Worm (Caenorhabditis elegans) whole organism, young adult: ENCODE measurements around the gene sec-61.A.
"Not testable (repeated sequence)": the region's sequence is repeated elsewhere in the genome, so short reads cannot be mapped to it uniquely, and the experiment has no call there.

ENCODE experiments used
- B0035.1 ChIP-seq: sonication (generic microtip); optimal IDR thresholded peaks from 2 replicates; lab custom pipeline; 2016; ENCODE audit warnings: missing genetic modification characterization, mild to moderate bottlenecking, missing compliant biosample characterization, missing genotype, missing genetic modification reagents
- D2030.7 ChIP-seq: fragments of 200-800 bp; sonication (Bioruptor generic); IDR thresholded peaks from 2 replicates; pipeline ENCODE4 v1.3.6; 2022; ENCODE audit warnings: missing genetic modification reagents, missing genetic modification characterization, missing compliant biosample characterization
- F10E7.11 ChIP-seq: sonication (generic microtip); optimal IDR thresholded peaks from 2 replicates; lab custom pipeline; 2017; ENCODE audit warnings: mild to moderate bottlenecking, missing genetic modification characterization, moderate library complexity, missing compliant biosample characterization
- F22D6.2 ChIP-seq: sonication (generic microtip); optimal IDR thresholded peaks from 2 replicates; lab custom pipeline; 2016; ENCODE audit warnings: mild to moderate bottlenecking, missing genetic modification characterization, missing compliant biosample characterization
- F33H1.4 ChIP-seq: fragments of 200-800 bp; sonication (Bioruptor generic); IDR thresholded peaks from 2 replicates; pipeline ENCODE4 v1.3.6; 2022; ENCODE audit warnings: missing genetic modification reagents, missing genetic modification characterization, missing compliant biosample characterization
- F39B2.1 ChIP-seq: fragments of 200-800 bp; sonication (Bioruptor generic); IDR thresholded peaks from 2 replicates; pipeline ENCODE4 v1.3.6; 2022; ENCODE audit warnings: missing genetic modification reagents, missing genetic modification characterization, missing compliant biosample characterization
- Y53F4B.3 ChIP-seq: fragments of 200-800 bp; sonication (Bioruptor generic); IDR thresholded peaks from 2 replicates; pipeline ENCODE4 v1.3.6; 2022; ENCODE audit warnings: missing genetic modification reagents, missing genetic modification characterization, missing compliant biosample characterization
- Y79H2A.3 ChIP-seq: fragments of 200-800 bp; sonication (Bioruptor generic); conservative IDR thresholded peaks from 2 replicates; pipeline ENCODE4 v1.3.6; 2022; ENCODE audit warnings: missing genetic modification reagents, missing genetic modification characterization, missing compliant biosample characterization
- ZK185.1 ChIP-seq: sonication (generic microtip); optimal IDR thresholded peaks from 2 replicates; lab custom pipeline; 2016; ENCODE audit warnings: mild to moderate bottlenecking, missing genetic modification characterization, missing compliant biosample characterization; ENCODE audit not compliant: poor library complexity, severe bottlenecking
- atf-7 ChIP-seq: sonication (generic microtip); optimal IDR thresholded peaks from 2 replicates; lab custom pipeline; 2017; ENCODE audit warnings: mild to moderate bottlenecking, missing genetic modification characterization, missing compliant biosample characterization
- athp-1 ChIP-seq: sonication (generic microtip); optimal IDR thresholded peaks from 2 replicates; lab custom pipeline; 2017; ENCODE audit warnings: mild to moderate bottlenecking, missing genetic modification characterization, missing compliant biosample characterization
- attf-6 ChIP-seq: fragments of 200-800 bp; sonication (Bioruptor generic); IDR thresholded peaks from 2 replicates; pipeline ENCODE4 v1.3.6; 2022; ENCODE audit warnings: missing genetic modification reagents, missing genetic modification characterization, missing compliant biosample characterization
- cebp-1 ChIP-seq, 2 experiments: fragments of 200-800 bp in 1 of 2; sonication (Bioruptor generic) in 1 of 2; sonication (generic microtip) in 1 of 2; IDR thresholded peaks in 1 of 2; optimal IDR thresholded peaks in 1 of 2; 2 replicates each; pipeline versions ENCODE4 v1.3.6 to Lab custom; 2017 to 2022; ENCODE audit warnings: missing compliant biosample characterization in 2 of 2, missing genetic modification characterization in 2 of 2, mild to moderate bottlenecking in 1 of 2, missing genetic modification reagents in 1 of 2, moderate library complexity in 1 of 2
- dpff-1 ChIP-seq: sonication (generic microtip); optimal IDR thresholded peaks from 2 replicates; lab custom pipeline; 2017; ENCODE audit warnings: mild to moderate bottlenecking, missing genetic modification characterization, missing compliant biosample characterization
- efl-1 ChIP-seq: fragments of 150-350 bp; optimal IDR thresholded peaks from 2 replicates; lab custom pipeline; 2014; ENCODE audit warnings: missing biosample characterization, missing genetic modification reagents, missing genetic modification characterization
- egrh-3 ChIP-seq: fragments of 200-800 bp; sonication (Bioruptor generic); IDR thresholded peaks from 2 replicates; pipeline ENCODE4 v1.3.6; 2022; ENCODE audit warnings: missing genetic modification reagents, missing genetic modification characterization, missing compliant biosample characterization
- fkh-3 ChIP-seq: sonication (generic microtip); optimal IDR thresholded peaks from 2 replicates; lab custom pipeline; 2016; ENCODE audit warnings: mild to moderate bottlenecking, missing genetic modification characterization, missing compliant biosample characterization
- hlh-12 ChIP-seq: sonication (generic microtip); optimal IDR thresholded peaks from 2 replicates; lab custom pipeline; 2016; ENCODE audit warnings: missing genetic modification characterization, missing compliant biosample characterization
- hmg-1.2 ChIP-seq: fragments of 200-800 bp; sonication (Bioruptor generic); IDR thresholded peaks from 2 replicates; pipeline ENCODE4 v1.3.6; 2022; ENCODE audit warnings: missing genetic modification reagents, missing genetic modification characterization, missing compliant biosample characterization
- hmg-20 ChIP-seq: fragments of 200-800 bp; sonication (Bioruptor generic); IDR thresholded peaks from 2 replicates; pipeline ENCODE4 v1.3.6; 2022; ENCODE audit warnings: missing genetic modification reagents, missing genetic modification characterization, missing compliant biosample characterization
- lag-1 ChIP-seq: fragments of 200-800 bp; sonication (Bioruptor generic); IDR thresholded peaks from 2 replicates; pipeline ENCODE4 v1.3.6; 2022; ENCODE audit warnings: missing genetic modification reagents, missing genetic modification characterization, missing compliant biosample characterization
- lin-54 ChIP-seq: fragments of 200-800 bp; sonication (Bioruptor generic); optimal IDR thresholded peaks from 2 replicates; lab custom pipeline; 2018; ENCODE audit warnings: mild to moderate bottlenecking, missing genetic modification characterization, missing compliant biosample characterization
- madf-3 ChIP-seq: fragments of 200-800 bp; sonication (Bioruptor generic); IDR thresholded peaks from 2 replicates; pipeline ENCODE4 v1.3.6; 2022; ENCODE audit warnings: missing genetic modification reagents, missing genetic modification characterization, missing compliant biosample characterization
- mcd-1 ChIP-seq: fragments of 200-800 bp; sonication (Bioruptor generic); IDR thresholded peaks from 2 replicates; pipeline ENCODE4 v1.3.6; 2022; ENCODE audit warnings: missing genetic modification reagents, missing genetic modification characterization, missing compliant biosample characterization
- nfya-1 ChIP-seq: sonication (generic microtip); optimal IDR thresholded peaks from 2 replicates; lab custom pipeline; 2017; ENCODE audit warnings: antibody characterized with exemption, missing compliant biosample characterization, missing genetic modification characterization, borderline replicate concordance; ENCODE audit not compliant: insufficient read depth
- nhr-90 ChIP-seq: sonication (generic microtip); optimal IDR thresholded peaks from 2 replicates; lab custom pipeline; 2016; ENCODE audit warnings: missing genotype, mild to moderate bottlenecking, missing genetic modification characterization, missing compliant biosample characterization
- rcor-1 ChIP-seq: fragments of 200-800 bp; sonication (Bioruptor generic); IDR thresholded peaks from 2 replicates; pipeline ENCODE4 v1.3.6; 2022; ENCODE audit warnings: missing genetic modification reagents, missing genetic modification characterization, missing compliant biosample characterization
- repo-1 ChIP-seq: sonication (generic microtip); optimal IDR thresholded peaks from 2 replicates; lab custom pipeline; 2017; ENCODE audit warnings: mild to moderate bottlenecking, missing genetic modification characterization, missing compliant biosample characterization
- sdz-38 ChIP-seq: sonication (generic microtip); optimal IDR thresholded peaks from 2 replicates; lab custom pipeline; 2016; ENCODE audit warnings: missing genotype, missing genetic modification characterization, missing compliant biosample characterization
- snpc-1.1 ChIP-seq: sonication (generic microtip); optimal IDR thresholded peaks from 2 replicates; lab custom pipeline; 2017; ENCODE audit warnings: missing genetic modification characterization, mild to moderate bottlenecking, missing compliant biosample characterization, antibody characterized with exemption, moderate library complexity, missing genotype, missing genetic modification reagents; ENCODE audit not compliant: insufficient read depth
- snpc-3.4 ChIP-seq: sonication (generic microtip); optimal IDR thresholded peaks from 2 replicates; lab custom pipeline; 2017; ENCODE audit warnings: missing genetic modification characterization, mild to moderate bottlenecking, missing compliant biosample characterization, antibody characterized with exemption, moderate library complexity, missing genotype, missing genetic modification reagents
- snpc-4 ChIP-seq, 5 experiments: fragments of 150-350 bp in 1 of 5; sonication (generic microtip) in 4 of 5; optimal IDR thresholded peaks; 2 replicates each; lab custom pipeline; 2014 to 2018; ENCODE audit warnings: missing genetic modification characterization in 5 of 5, missing biosample characterization in 3 of 5, antibody characterized with exemption in 2 of 5, mild to moderate bottlenecking in 2 of 5, missing compliant biosample characterization in 2 of 5, missing genotype in 2 of 5, moderate library complexity in 2 of 5, missing genetic modification reagents in 1 of 5
- somi-1 ChIP-seq: fragments of 200-800 bp; sonication (Bioruptor generic); optimal IDR thresholded peaks from 2 replicates; lab custom pipeline; 2018; ENCODE audit warnings: mild to moderate bottlenecking, missing genetic modification characterization, missing compliant biosample characterization
- tbx-9 ChIP-seq: sonication (generic microtip); optimal IDR thresholded peaks from 2 replicates; lab custom pipeline; 2016; ENCODE audit warnings: borderline replicate concordance, missing genetic modification characterization, inconsistent platforms, missing compliant biosample characterization
- zfh-2 ChIP-seq: fragments of 200-800 bp; sonication (Bioruptor generic); conservative IDR thresholded peaks from 2 replicates; pipeline ENCODE4 v1.3.6; 2022; ENCODE audit warnings: missing genetic modification reagents, missing genetic modification characterization, missing compliant biosample characterization
- ztf-18 ChIP-seq: sonication (generic microtip); optimal IDR thresholded peaks from 2 replicates; lab custom pipeline; 2016; ENCODE audit warnings: missing genotype, mild to moderate bottlenecking, missing genetic modification characterization, missing compliant biosample characterization

The sec-61.A gene

ce11 chrIV:14774454-14774853, 50.6 kb downstream of the sec-61.A start, which contains the start of gene Y57G11C.51:
Y57G11C.51 (minus strand) TSS chrIV:14774554.
- not testable (repeated sequence) for TF ChIP-seq snpc-4 (GFP tag; optimal IDR thresholded peaks at IDR 0.05; lab: Kevin White, UChicago)
- peak in 1 of 4 experiments; percentile 40 for TF ChIP-seq snpc-4 (tag; optimal IDR thresholded peaks at IDR 0.05; lab: Kevin White, UChicago)

DNA sequence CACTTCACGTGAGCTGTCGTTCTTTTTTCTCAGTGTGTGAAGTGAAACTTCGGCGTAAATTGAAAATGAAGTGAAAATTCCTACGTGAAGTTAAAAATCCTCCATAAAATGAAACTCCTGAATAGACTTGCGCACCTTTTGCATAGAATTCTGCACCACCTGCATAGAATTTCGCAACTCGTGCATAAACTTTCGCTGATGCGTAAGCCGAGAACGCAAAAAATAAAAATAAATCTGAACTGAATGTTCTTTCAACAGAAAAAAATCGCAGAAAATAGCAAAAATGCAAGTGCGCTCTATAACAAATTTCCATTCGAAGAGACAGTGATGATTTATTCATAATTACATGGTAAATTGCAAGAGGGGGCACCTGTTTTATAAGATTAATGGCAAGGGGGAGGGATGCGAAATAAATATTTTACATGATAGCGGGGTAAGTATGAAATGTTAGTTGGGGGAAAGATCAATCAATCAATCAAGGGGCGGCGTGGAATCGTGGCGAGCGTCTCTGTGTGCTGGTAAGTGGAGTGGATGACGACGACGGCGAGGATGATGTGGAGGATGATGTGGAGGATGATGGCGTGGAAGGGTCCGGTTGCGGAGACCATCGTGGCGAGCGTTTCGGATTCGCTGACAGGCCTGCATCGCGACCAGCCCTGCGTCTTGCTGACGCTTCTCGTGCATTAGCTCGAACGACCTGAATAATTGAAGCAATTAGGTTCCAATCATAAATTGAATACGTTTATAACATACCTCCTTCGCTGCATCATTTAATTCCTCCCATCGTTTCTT, 51.6 kb downstream of the sec-61.A start, which contains the start of gene Y57G11C.36:
Y57G11C.36 (minus strand) TSS at position 502 of the 792 bp plus-strand sequence.
- TF ChIP-seq madf-3 (GFP tag; lab: Robert Waterston, UW): no peak
- TF ChIP-seq somi-1 (GFP tag; lab: Kevin White, UChicago): no peak
- TF ChIP-seq athp-1 (tag; lab: Kevin White, UChicago): no peak
- peak; percentile 72 for TF ChIP-seq attf-6
- no peak for TF ChIP-seq efl-1 (GFP tag; lab: Kevin White, UChicago)
- TF ChIP-seq repo-1 (tag; lab: Kevin White, UChicago): no peak
- no peak for TF ChIP-seq ztf-18 (tag; lab: Kevin White, UChicago)
- TF ChIP-seq hlh-12: no peak
- TF ChIP-seq atf-7: no peak
- TF ChIP-seq nfya-1 (tag; lab: Kevin White, UChicago): no peak
- TF ChIP-seq Y53F4B.3 (GFP tag; lab: Robert Waterston, UW): no peak
- TF ChIP-seq B0035.1 (tag; lab: Kevin White, UChicago): no peak
- TF ChIP-seq lag-1 (GFP tag; lab: Robert Waterston, UW): no peak
- no peak for TF ChIP-seq dpff-1 (tag; lab: Kevin White, UChicago)
- TF ChIP-seq hmg-20 (GFP tag; lab: Robert Waterston, UW): no peak
- no peak for TF ChIP-seq F10E7.11 (tag; lab: Kevin White, UChicago)
- TF ChIP-seq mcd-1: no peak
- peak; percentile 17 for TF ChIP-seq snpc-3.4
- no peak for TF ChIP-seq rcor-1 (GFP tag; lab: Robert Waterston, UW)
- no peak for TF ChIP-seq sdz-38 (tag; lab: Kevin White, UChicago)
- TF ChIP-seq D2030.7 (GFP tag; lab: Robert Waterston, UW): no peak
- TF ChIP-seq F33H1.4 (GFP tag; lab: Robert Waterston, UW): no peak
- no peak for TF ChIP-seq Y79H2A.3 (GFP tag; lab: Robert Waterston, UW)
- peak; percentile 67 for TF ChIP-seq zfh-2 (GFP tag; lab: Robert Waterston, UW)
- TF ChIP-seq F39B2.1 (GFP tag; lab: Robert Waterston, UW): no peak
- TF ChIP-seq ZK185.1 (tag; lab: Kevin White, UChicago): no peak
- no peak for TF ChIP-seq snpc-4 (GFP tag; optimal IDR thresholded peaks at IDR 0.05; lab: Kevin White, UChicago)
- TF ChIP-seq snpc-4 (tag; optimal IDR thresholded peaks at IDR 0.05; lab: Kevin White, UChicago): peak in 1 of 4 experiments; percentile 83
- peak; percentile 45; the same call in 1 of the 2 replicates for TF ChIP-seq egrh-3 (GFP tag; lab: Robert Waterston, UW)
- TF ChIP-seq tbx-9 (tag; lab: Kevin White, UChicago): no peak
- TF ChIP-seq cebp-1 (GFP tag; IDR thresholded peaks at IDR 0.05; lab: Robert Waterston, UW): no peak
- peak; percentile 50 for TF ChIP-seq cebp-1 (tag; optimal IDR thresholded peaks at IDR 0.05; lab: Kevin White, UChicago)
- TF ChIP-seq fkh-3 (tag; lab: Kevin White, UChicago): no peak
- no peak for TF ChIP-seq nhr-90
- no peak for TF ChIP-seq F22D6.2
- TF ChIP-seq snpc-1.1 (tag; lab: Kevin White, UChicago): peak; percentile 19
- TF ChIP-seq lin-54 (GFP tag; lab: Kevin White, UChicago): no peak
- no peak for TF ChIP-seq hmg-1.2 (GFP tag; lab: Robert Waterston, UW)
